Fruit fly (Drosophila melanogaster) whole organism, embryonic: ENCODE results near the gene Fas3.

Experiments used
- Atf3 ChIP-seq: fragments of 200-800 bp; sonication (Bioruptor generic); optimal IDR thresholded peaks from 3 replicates; lab custom pipeline; 2016; ENCODE audit warnings: missing biosample characterization, missing genetic modification characterization
- CG10209 ChIP-seq: fragments of 200-800 bp; sonication (Bioruptor generic); optimal IDR thresholded peaks from 3 replicates; lab custom pipeline; 2017; ENCODE audit warnings: missing biosample characterization, mild to moderate bottlenecking, missing genetic modification characterization, missing genetic modification reagents
- CG10267 ChIP-seq: fragments of 200-800 bp; sonication (Bioruptor generic); optimal IDR thresholded peaks from 2 replicates; lab custom pipeline; 2018; ENCODE audit warnings: missing biosample characterization, mild to moderate bottlenecking, missing genetic modification characterization, moderate library complexity
- CG10979 ChIP-seq: fragments of 200-800 bp; sonication (Bioruptor generic); optimal IDR thresholded peaks from 2 replicates; lab custom pipeline; 2018; ENCODE audit warnings: missing biosample characterization, mild to moderate bottlenecking, missing genetic modification characterization, moderate library complexity
- CG12071 ChIP-seq: fragments of 200-800 bp; sonication (Bioruptor generic); optimal IDR thresholded peaks from 3 replicates; lab custom pipeline; 2018; ENCODE audit warnings: missing biosample characterization, mild to moderate bottlenecking, missing genetic modification characterization
- CG13287 ChIP-seq: fragments of 200-800 bp; sonication (Bioruptor generic); IDR thresholded peaks from 2 replicates; pipeline ENCODE4 v1.3.6; 2022; ENCODE audit warnings: missing biosample characterization, missing genetic modification characterization; ENCODE audit not compliant: partially characterized antibody
- CG14710 ChIP-seq: fragments of 200-800 bp; sonication (Bioruptor generic); optimal IDR thresholded peaks from 3 replicates; lab custom pipeline; 2019; ENCODE audit warnings: missing biosample characterization, mild to moderate bottlenecking, missing genetic modification characterization, moderate library complexity
- CG15601 ChIP-seq: fragments of 200-800 bp; sonication (Bioruptor generic); optimal IDR thresholded peaks from 3 replicates; lab custom pipeline; 2019; ENCODE audit warnings: missing biosample characterization, mild to moderate bottlenecking, missing genetic modification characterization, moderate library complexity
- CG1602 ChIP-seq: fragments of 200-800 bp; sonication (Bioruptor generic); optimal IDR thresholded peaks from 3 replicates; lab custom pipeline; 2016; ENCODE audit warnings: missing biosample characterization, missing genetic modification characterization
- CG17359 ChIP-seq: fragments of 200-800 bp; sonication (Bioruptor generic); optimal IDR thresholded peaks from 3 replicates; lab custom pipeline; 2018; ENCODE audit warnings: missing biosample characterization, mild to moderate bottlenecking, missing genetic modification characterization, moderate library complexity
- CG18476 ChIP-seq: fragments of 200-800 bp; sonication (Bioruptor generic); optimal IDR thresholded peaks from 2 replicates; lab custom pipeline; 2016; ENCODE audit warnings: missing biosample characterization, mild to moderate bottlenecking, missing genetic modification characterization
- CG2712 ChIP-seq: fragments of 200-800 bp; optimal IDR thresholded peaks from 3 replicates; lab custom pipeline; 2019; ENCODE audit warnings: missing biosample characterization, mild to moderate bottlenecking, missing genetic modification characterization, moderate library complexity
- CG33213 ChIP-seq: fragments of 200-800 bp; sonication (Bioruptor generic); optimal IDR thresholded peaks from 3 replicates; lab custom pipeline; 2016; ENCODE audit warnings: missing biosample characterization, missing genetic modification characterization
- CG33557 ChIP-seq: fragments of 200-800 bp; sonication (Bioruptor generic); optimal IDR thresholded peaks from 2 replicates; lab custom pipeline; 2019; ENCODE audit warnings: missing biosample characterization, mild to moderate bottlenecking, missing genetic modification characterization, moderate library complexity
- CG4424 ChIP-seq: fragments of 200-800 bp; sonication (Bioruptor generic); optimal IDR thresholded peaks from 3 replicates; lab custom pipeline; 2016; ENCODE audit warnings: missing biosample characterization, missing genetic modification characterization
- CG4820 ChIP-seq: fragments of 200-800 bp; sonication (Bioruptor generic); optimal IDR thresholded peaks from 3 replicates; lab custom pipeline; 2016; ENCODE audit warnings: missing biosample characterization, missing genetic modification characterization
- CG4854 ChIP-seq: fragments of 200-800 bp; sonication (Bioruptor generic); optimal IDR thresholded peaks from 2 replicates; lab custom pipeline; 2016; ENCODE audit warnings: missing biosample characterization, missing genetic modification characterization, inconsistent platforms
- Dfd ChIP-seq, 2 experiments: fragments of >200 bp; optimal IDR thresholded peaks; 2 replicates each; lab custom pipeline; 2017; ENCODE audit warnings: missing biosample characterization in 2 of 2, missing genetic modification characterization in 2 of 2
- Drgx ChIP-seq: fragments of 200-800 bp; sonication (Bioruptor generic); IDR thresholded peaks from 2 replicates; pipeline ENCODE4 v1.3.6; 2022; ENCODE audit warnings: missing biosample characterization, missing genetic modification characterization
- Eip74EF ChIP-seq, 2 experiments: fragments of 200-800 bp in 1 of 2; fragments of >200 bp in 1 of 2; sonication (Bioruptor generic) in 1 of 2; optimal IDR thresholded peaks; 2 replicates each; lab custom pipeline; 2017 to 2019; ENCODE audit warnings: missing biosample characterization in 2 of 2, missing genetic modification characterization in 2 of 2, mild to moderate bottlenecking in 1 of 2, moderate library complexity in 1 of 2
- Jarid2 ChIP-seq: fragments of 200-800 bp; sonication (Bioruptor generic); optimal IDR thresholded peaks from 3 replicates; lab custom pipeline; 2017; ENCODE audit warnings: mild to moderate bottlenecking, missing biosample characterization, missing genetic modification reagents, missing genetic modification characterization
- Lpt ChIP-seq: fragments of >200 bp; optimal IDR thresholded peaks from 2 replicates; lab custom pipeline; 2018; ENCODE audit warnings: missing biosample characterization, missing genetic modification characterization
- MTF-1 ChIP-seq: fragments of 200-800 bp; sonication (Bioruptor generic); optimal IDR thresholded peaks from 2 replicates; lab custom pipeline; 2018; ENCODE audit warnings: missing biosample characterization, mild to moderate bottlenecking, missing genetic modification characterization, borderline replicate concordance
- NC2α ChIP-seq: fragments of 200-800 bp; sonication (Bioruptor generic); optimal IDR thresholded peaks from 2 replicates; lab custom pipeline; 2016; ENCODE audit warnings: missing biosample characterization, missing genetic modification characterization
- NK7.1 ChIP-seq: fragments of 200-800 bp; sonication (Bioruptor generic); optimal IDR thresholded peaks from 3 replicates; lab custom pipeline; 2016; ENCODE audit warnings: missing biosample characterization, missing genetic modification characterization
- Pdp1 ChIP-seq, 2 experiments: fragments of 200-800 bp; sonication (Bioruptor generic); optimal IDR thresholded peaks; 3 replicates each; lab custom pipeline; 2016; ENCODE audit warnings: missing biosample characterization in 2 of 2, missing genetic modification characterization in 2 of 2, mild to moderate bottlenecking in 1 of 2, moderate library complexity in 1 of 2
- TFAM ChIP-seq: fragments of 200-800 bp; sonication (Bioruptor generic); optimal IDR thresholded peaks from 2 replicates; lab custom pipeline; 2017; ENCODE audit warnings: missing biosample characterization, missing genetic modification characterization, inconsistent platforms
- Trl ChIP-seq, 3 experiments: fragments of >200 bp in 2 of 3; fragments of 200-800 bp in 1 of 3; sonication (Bioruptor generic) in 1 of 3; optimal IDR thresholded peaks; 2 replicates in 1 of 3; 3 replicates in 2 of 3; lab custom pipeline; 2016 to 2017; ENCODE audit warnings: missing biosample characterization in 1 of 3, missing genetic modification characterization in 1 of 3
- ab ChIP-seq: fragments of 200-800 bp; sonication (Bioruptor generic); optimal IDR thresholded peaks from 2 replicates; lab custom pipeline; 2016; ENCODE audit warnings: missing biosample characterization, missing genetic modification characterization
- ara ChIP-seq: fragments of 200-800 bp; sonication (Bioruptor generic); IDR thresholded peaks from 2 replicates; pipeline ENCODE4 v1.3.6; 2022; ENCODE audit warnings: missing biosample characterization, missing genetic modification characterization
- az2 ChIP-seq: fragments of 200-800 bp; sonication (Bioruptor generic); optimal IDR thresholded peaks from 3 replicates; lab custom pipeline; 2016; ENCODE audit warnings: missing biosample characterization, missing genetic modification characterization
- corto ChIP-seq: fragments of 200-800 bp; sonication (Bioruptor generic); optimal IDR thresholded peaks from 2 replicates; lab custom pipeline; 2016; ENCODE audit warnings: missing biosample characterization, mild to moderate bottlenecking, missing genetic modification characterization, moderate library complexity
- dmrt99B ChIP-seq: fragments of 200-800 bp; sonication (Bioruptor generic); optimal IDR thresholded peaks from 2 replicates; lab custom pipeline; 2018; ENCODE audit warnings: missing biosample characterization, mild to moderate bottlenecking, missing genetic modification characterization, moderate library complexity
- eve ChIP-seq, 2 experiments: fragments of >200 bp; optimal IDR thresholded peaks; 2 replicates each; lab custom pipeline; 2017; ENCODE audit warnings: missing biosample characterization in 2 of 2, missing genetic modification characterization in 2 of 2
- fu2 ChIP-seq: fragments of 200-800 bp; sonication (Bioruptor generic); optimal IDR thresholded peaks from 2 replicates; lab custom pipeline; 2016; ENCODE audit warnings: missing biosample characterization, missing genetic modification characterization
- gcm ChIP-seq: fragments of 200-800 bp; sonication (Bioruptor generic); optimal IDR thresholded peaks from 2 replicates; lab custom pipeline; 2019; ENCODE audit warnings: missing biosample characterization, mild to moderate bottlenecking, missing genetic modification characterization, moderate library complexity
- jing ChIP-seq: fragments of 200-800 bp; sonication (Bioruptor generic); optimal IDR thresholded peaks from 2 replicates; lab custom pipeline; 2018; ENCODE audit warnings: missing biosample characterization, mild to moderate bottlenecking, missing genetic modification characterization
- lmd ChIP-seq: fragments of 200-800 bp; sonication (Bioruptor generic); IDR thresholded peaks from 2 replicates; pipeline ENCODE4 v1.3.6; 2022; ENCODE audit warnings: missing biosample characterization, missing genetic modification characterization
- lola ChIP-seq, 3 experiments: fragments of >200 bp in 2 of 3; fragments of 200-800 bp in 1 of 3; sonication (Bioruptor generic) in 1 of 3; optimal IDR thresholded peaks; 2 replicates each; lab custom pipeline; 2017 to 2019; ENCODE audit warnings: missing biosample characterization in 3 of 3, missing genetic modification characterization in 3 of 3, mild to moderate bottlenecking in 1 of 3, moderate library complexity in 1 of 3
- mirr ChIP-seq: fragments of 200-800 bp; sonication (Bioruptor generic); optimal IDR thresholded peaks from 3 replicates; lab custom pipeline; 2018; ENCODE audit warnings: missing biosample characterization, mild to moderate bottlenecking, missing genetic modification characterization
- nmo ChIP-seq: fragments of 200-800 bp; sonication (Bioruptor generic); optimal IDR thresholded peaks from 2 replicates; lab custom pipeline; 2018; ENCODE audit warnings: missing biosample characterization, mild to moderate bottlenecking, missing genetic modification characterization, moderate library complexity
- nom ChIP-seq: fragments of 200-800 bp; sonication (Bioruptor generic); optimal IDR thresholded peaks from 2 replicates; lab custom pipeline; 2017; ENCODE audit warnings: missing biosample characterization, missing genetic modification characterization, mild to moderate bottlenecking, moderate library complexity, missing genetic modification reagents
- pfk ChIP-seq: fragments of 200-800 bp; sonication (Bioruptor generic); optimal IDR thresholded peaks from 2 replicates; lab custom pipeline; 2018; ENCODE audit warnings: missing biosample characterization, mild to moderate bottlenecking, missing genetic modification characterization, moderate library complexity
- repo ChIP-seq: fragments of 200-800 bp; sonication (Bioruptor generic); optimal IDR thresholded peaks from 2 replicates; lab custom pipeline; 2016; ENCODE audit warnings: missing biosample characterization, missing genetic modification characterization
- run ChIP-seq: fragments of 200-800 bp; sonication (Bioruptor generic); optimal IDR thresholded peaks from 3 replicates; lab custom pipeline; 2018; ENCODE audit warnings: missing biosample characterization, mild to moderate bottlenecking, missing genetic modification characterization
- shn ChIP-seq: fragments of 200-800 bp; sonication (Bioruptor generic); optimal IDR thresholded peaks from 3 replicates; lab custom pipeline; 2016; ENCODE audit warnings: missing biosample characterization, missing genetic modification characterization
- sna ChIP-seq: fragments of 200-800 bp; sonication (Bioruptor generic); IDR thresholded peaks from 2 replicates; pipeline ENCODE4 v1.3.6; 2022; ENCODE audit warnings: missing biosample characterization, missing genetic modification characterization; ENCODE audit not compliant: partially characterized antibody
- tap ChIP-seq: fragments of 200-800 bp; optimal IDR thresholded peaks from 3 replicates; lab custom pipeline; 2019; ENCODE audit warnings: missing biosample characterization, mild to moderate bottlenecking, missing genetic modification characterization, moderate library complexity
- z ChIP-seq: fragments of 200-800 bp; sonication (Bioruptor generic); IDR thresholded peaks from 3 replicates; pipeline ENCODE4 v1.3.6; 2022; ENCODE audit warnings: missing biosample characterization, missing genetic modification characterization

The Fas3 gene

DNA sequence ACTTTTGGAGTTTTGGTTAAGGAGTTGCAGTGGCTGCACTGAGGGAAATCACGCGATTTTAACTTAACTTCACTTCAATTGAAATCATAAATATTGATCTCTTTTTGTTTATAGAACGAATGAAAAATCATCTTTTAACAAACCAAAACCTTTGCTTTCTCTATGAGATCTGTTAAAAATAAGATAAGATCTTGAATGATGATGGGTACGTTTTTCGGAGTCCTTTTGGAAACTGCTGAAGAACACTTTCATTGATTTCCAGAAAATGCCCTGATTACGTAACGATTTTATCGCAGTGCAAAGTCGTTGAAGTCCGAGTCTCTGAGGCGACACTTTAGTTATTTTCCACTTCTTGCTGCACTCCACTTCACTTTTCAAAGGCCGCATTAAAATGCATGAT is 7.6 kb upstream of the Fas3 start (continued):
- no peak for TF ChIP-seq CG33213 (GFP tag; lab: Kevin White, UChicago)
- TF ChIP-seq CG12071 (GFP tag; lab: Kevin White, UChicago) = no peak
- TF ChIP-seq Drgx (GFP tag; lab: Robert Waterston, UW) = peak; percentile 67
- TF ChIP-seq fu2 (GFP tag; lab: Kevin White, UChicago) = no peak
- no peak for TF ChIP-seq pfk (GFP tag; lab: Kevin White, UChicago)
- peak; percentile 61 for TF ChIP-seq CG15601 (tag; lab: Kevin White, UChicago)
- TF ChIP-seq CG2712 (tag; lab: Kevin White, UChicago) = peak; percentile 81
- TF ChIP-seq lola (GFP tag; optimal IDR thresholded peaks at IDR 0.05; lab: Kevin White, UChicago) = peak in 1 of 3 experiments; percentile 84
- peak; percentile 54 for TF ChIP-seq tap (tag; lab: Kevin White, UChicago)
- no peak for TF ChIP-seq sna
- no peak for TF ChIP-seq ab (GFP tag; lab: Kevin White, UChicago)
- peak; percentile 30; the same call in 1 of the 2 replicates for TF ChIP-seq lmd (GFP tag; lab: Robert Waterston, UW)
- peak; percentile 37 for TF ChIP-seq CG4820
- peak; percentile 10 for TF ChIP-seq shn (GFP tag; lab: Kevin White, UChicago)
- peak; percentile 11 to 94 for TF ChIP-seq Pdp1 (GFP tag; optimal IDR thresholded peaks at IDR 0.05; lab: Kevin White, UChicago)
- peak; percentile 34 for TF ChIP-seq CG18476 (GFP tag; lab: Kevin White, UChicago)
- no peak for TF ChIP-seq mirr
- peak; percentile 80 for TF ChIP-seq nmo (GFP tag; lab: Kevin White, UChicago)
- peak; percentile 7 for TF ChIP-seq gcm (GFP tag; lab: Kevin White, UChicago)
- peak in 1 of 2 experiments; percentile 90 for TF ChIP-seq eve (GFP tag; optimal IDR thresholded peaks at IDR 0.05; lab: Kevin White, UChicago)
- TF ChIP-seq repo (GFP tag; lab: Kevin White, UChicago) = no peak
- TF ChIP-seq CG14710 (tag; lab: Kevin White, UChicago) = peak; percentile 68
- no peak for TF ChIP-seq Jarid2
- TF ChIP-seq MTF-1 (GFP tag; lab: Kevin White, UChicago) = no peak
- peak; percentile 3 for TF ChIP-seq CG10209 (GFP tag; lab: Kevin White, UChicago)
- no peak for TF ChIP-seq ara (GFP tag; lab: Robert Waterston, UW)
- no peak for TF ChIP-seq z (GFP tag; lab: Robert Waterston, UW)
- TF ChIP-seq CG4424 = peak; percentile 64
- peak; percentile 4 for TF ChIP-seq run (tag; lab: Kevin White, UChicago)
- TF ChIP-seq CG10267 (tag; lab: Kevin White, UChicago) = peak; percentile 44
- TF ChIP-seq Atf3 = peak; percentile 29
- peak; percentile 11 for TF ChIP-seq NK7.1 (GFP tag; lab: Kevin White, UChicago)
- no peak for TF ChIP-seq Dfd (GFP tag; optimal IDR thresholded peaks at IDR 0.05; lab: Kevin White, UChicago)
- peak; percentile 34 for TF ChIP-seq CG1602
- TF ChIP-seq corto (GFP tag; lab: Kevin White, UChicago) = peak; percentile 75
- peak in 1 of 2 experiments; percentile 24 for TF ChIP-seq Eip74EF (GFP tag; optimal IDR thresholded peaks at IDR 0.05; lab: Kevin White, UChicago)
- no peak for TF ChIP-seq Lpt (GFP tag; lab: Kevin White, UChicago)
- no peak for TF ChIP-seq CG4854
- TF ChIP-seq dmrt99B = peak; percentile 74
- peak; percentile 60 for TF ChIP-seq nom
- no peak for TF ChIP-seq TFAM (GFP tag; lab: Kevin White, UChicago)
- no peak for TF ChIP-seq Trl (optimal IDR thresholded peaks at IDR 0.05; lab: Kevin White, UChicago)
- TF ChIP-seq Trl (GFP tag; optimal IDR thresholded peaks at IDR 0.05; lab: Kevin White, UChicago) = peak; percentile 5
- peak; percentile 51 for TF ChIP-seq az2
- no peak for TF ChIP-seq CG13287
- peak; percentile 39 for TF ChIP-seq jing (GFP tag; lab: Kevin White, UChicago)
- peak; percentile 57 for TF ChIP-seq CG33557 (GFP tag; lab: Kevin White, UChicago)
- peak; percentile 52 for TF ChIP-seq CG17359 (tag; lab: Kevin White, UChicago)
- peak; percentile 22 for TF ChIP-seq NC2α (GFP tag; lab: Kevin White, UChicago)
- TF ChIP-seq CG10979 (tag; lab: Kevin White, UChicago) = peak; percentile 81
